Worm (Caenorhabditis elegans) whole organism, L2 larva: ENCODE results near the gene pigt-1.

Experiments used
- lsy-2 ChIP-seq, 2 experiments: fragments of 150-350 bp in 1 of 2; sonication (generic microtip) in 1 of 2; optimal IDR thresholded peaks; 2 replicates each; lab custom pipeline; 2014 to 2017; ENCODE audit warnings: missing biosample characterization in 2 of 2, missing genetic modification characterization in 2 of 2
- ztf-11 ChIP-seq: sonication (generic microtip); optimal IDR thresholded peaks from 2 replicates; lab custom pipeline; 2017; ENCODE audit warnings: missing biosample characterization, missing genetic modification characterization

DNA sequence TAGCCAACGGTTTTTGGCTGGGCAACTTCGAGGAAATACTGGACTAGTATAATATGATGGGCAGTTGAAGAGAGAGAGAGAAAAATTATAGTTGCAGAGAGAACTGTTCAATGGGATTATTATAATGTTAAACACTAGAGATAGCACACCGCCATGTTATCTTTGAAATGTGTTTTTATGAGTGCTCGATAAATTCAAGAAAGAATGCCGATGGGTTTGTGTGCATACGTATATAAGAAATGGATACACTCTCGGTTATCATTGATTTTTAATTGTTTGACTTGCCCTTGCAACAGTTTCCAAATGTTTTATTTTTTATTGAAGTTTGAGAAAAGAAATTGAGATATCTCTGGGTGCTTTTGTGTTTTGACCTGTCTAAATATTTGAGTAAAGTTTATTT is 21.9 kb downstream of the pigt-1 start, which contains the start of gene F17C11.12:
- TF ChIP-seq lsy-2 (tag; optimal IDR thresholded peaks at IDR 0.05; lab: Kevin White, UChicago), result no peak
- TF ChIP-seq ztf-11, result no peak
